Worm (Caenorhabditis elegans) whole organism, late embryonic: ENCODE data around the gene F02C9.2.

ENCODE experiments used
- C38D4.7 ChIP-seq: fragments of 200-800 bp; sonication (Bioruptor generic); optimal IDR thresholded peaks from 2 replicates; lab custom pipeline; 2018; ENCODE audit warnings: mild to moderate bottlenecking, missing genetic modification characterization, moderate library complexity, missing compliant biosample characterization
- K09A11.1 ChIP-seq: sonication (generic microtip); optimal IDR thresholded peaks from 2 replicates; lab custom pipeline; 2017; ENCODE audit warnings: antibody characterized with exemption, mild to moderate bottlenecking, missing genetic modification characterization, missing compliant biosample characterization; ENCODE audit not compliant: insufficient read depth
- T23F11.4 ChIP-seq: fragments of 200-800 bp; sonication (Bioruptor generic); optimal IDR thresholded peaks from 2 replicates; lab custom pipeline; 2018; ENCODE audit warnings: mild to moderate bottlenecking, missing genetic modification characterization, missing compliant biosample characterization
- ahr-1 ChIP-seq: sonication (generic microtip); optimal IDR thresholded peaks from 2 replicates; lab custom pipeline; 2016; ENCODE audit warnings: missing genetic modification characterization, missing compliant biosample characterization
- ama-1 ChIP-seq: fragments of 150-350 bp; optimal IDR thresholded peaks from 2 replicates; lab custom pipeline; 2014
- ceh-18 ChIP-seq: sonication (generic microtip); optimal IDR thresholded peaks from 2 replicates; lab custom pipeline; 2016; ENCODE audit warnings: missing genetic modification characterization, missing compliant biosample characterization
- ceh-22 ChIP-seq: sonication (generic microtip); optimal IDR thresholded peaks from 2 replicates; lab custom pipeline; 2017; ENCODE audit warnings: missing biosample characterization, missing genetic modification characterization
- ceh-9 ChIP-seq: sonication (generic microtip); optimal IDR thresholded peaks from 2 replicates; lab custom pipeline; 2016; ENCODE audit warnings: mild to moderate bottlenecking, missing genetic modification characterization, inconsistent platforms, missing compliant biosample characterization
- elt-2 ChIP-seq: sonication (generic microtip); optimal IDR thresholded peaks from 2 replicates; lab custom pipeline; 2016; ENCODE audit warnings: missing genetic modification reagents, missing genetic modification characterization, missing compliant biosample characterization
- elt-4 ChIP-seq: sonication (generic microtip); optimal IDR thresholded peaks from 2 replicates; lab custom pipeline; 2016; ENCODE audit warnings: missing genetic modification characterization, missing compliant biosample characterization
- ets-4 ChIP-seq: sonication (generic microtip); optimal IDR thresholded peaks from 2 replicates; lab custom pipeline; 2016; ENCODE audit warnings: missing genetic modification characterization, missing compliant biosample characterization
- fax-1 ChIP-seq: sonication (generic microtip); optimal IDR thresholded peaks from 2 replicates; lab custom pipeline; 2016; ENCODE audit warnings: missing genotype, missing genetic modification characterization, missing compliant biosample characterization
- hlh-30 ChIP-seq: sonication (generic microtip); optimal IDR thresholded peaks from 2 replicates; lab custom pipeline; 2017; ENCODE audit warnings: antibody characterized with exemption, missing genetic modification characterization, missing compliant biosample characterization; ENCODE audit not compliant: insufficient read depth
- mec-3 ChIP-seq: sonication (generic microtip); optimal IDR thresholded peaks from 2 replicates; lab custom pipeline; 2016; ENCODE audit warnings: borderline replicate concordance, missing genetic modification characterization, missing compliant biosample characterization
- nfya-1 ChIP-seq: sonication (generic microtip); optimal IDR thresholded peaks from 2 replicates; lab custom pipeline; 2017; ENCODE audit warnings: missing genetic modification characterization, mild to moderate bottlenecking, missing compliant biosample characterization, antibody characterized with exemption, moderate library complexity
- nhr-11 ChIP-seq: fragments of 150-350 bp; optimal IDR thresholded peaks from 2 replicates; lab custom pipeline; 2014; ENCODE audit warnings: missing biosample characterization, missing genetic modification characterization
- nhr-232 ChIP-seq: sonication (generic microtip); optimal IDR thresholded peaks from 2 replicates; lab custom pipeline; 2016; ENCODE audit warnings: missing genetic modification characterization, missing compliant biosample characterization
- odd-2 ChIP-seq: sonication (generic microtip); optimal IDR thresholded peaks from 2 replicates; lab custom pipeline; 2017; ENCODE audit warnings: antibody characterized with exemption, mild to moderate bottlenecking, missing genetic modification characterization, missing compliant biosample characterization
- pax-1 ChIP-seq: fragments of 150-350 bp; optimal IDR thresholded peaks from 2 replicates; lab custom pipeline; 2014; ENCODE audit warnings: missing biosample characterization, missing genetic modification characterization
- pha-2 ChIP-seq: sonication (generic microtip); optimal IDR thresholded peaks from 2 replicates; lab custom pipeline; 2017; ENCODE audit warnings: mild to moderate bottlenecking, missing genetic modification characterization, missing compliant biosample characterization
- ref-2 ChIP-seq: sonication (generic microtip); optimal IDR thresholded peaks from 2 replicates; lab custom pipeline; 2016; ENCODE audit warnings: missing genetic modification characterization, missing compliant biosample characterization
- sdc-2 ChIP-seq: sonication (generic microtip); optimal IDR thresholded peaks from 2 replicates; lab custom pipeline; 2016; ENCODE audit warnings: missing genotype, missing genetic modification characterization, missing compliant biosample characterization
- sox-2 ChIP-seq: fragments of 200-800 bp; sonication (Bioruptor generic); IDR thresholded peaks from 2 replicates; pipeline ENCODE4 v1.3.6; 2022; ENCODE audit warnings: missing genetic modification reagents, missing genetic modification characterization, missing compliant biosample characterization
- syd-9 ChIP-seq: sonication (generic microtip); optimal IDR thresholded peaks from 2 replicates; lab custom pipeline; 2016; ENCODE audit warnings: mild to moderate bottlenecking, missing genetic modification characterization, moderate library complexity, missing compliant biosample characterization
- zip-5 ChIP-seq: sonication (generic microtip); optimal IDR thresholded peaks from 2 replicates; lab custom pipeline; 2016; ENCODE audit warnings: missing genetic modification characterization, missing compliant biosample characterization
- ztf-16 ChIP-seq: sonication (generic microtip); optimal IDR thresholded peaks from 2 replicates; lab custom pipeline; 2017; ENCODE audit warnings: missing genetic modification characterization, missing compliant biosample characterization

The F02C9.2 gene

ce11 chrV:3176161-3176560 lies 42.7 kb downstream of the F02C9.2 start, which contains the start of gene srab-8:
Gene srab-8, plus strand, starts transcription at chrV:3176461.
- TF ChIP-seq K09A11.1 (tag; lab: Kevin White, UChicago) (no peak), hlh-30 (tag; lab: Kevin White, UChicago) (no peak), nhr-11 (tag; lab: Kevin White, UChicago) (no peak), fax-1 (tag; lab: Kevin White, UChicago) (no peak), mec-3 (tag; lab: Kevin White, UChicago) (no peak), pha-2 (tag; lab: Kevin White, UChicago) (no peak), sox-2 (no peak), ets-4 (tag; lab: Kevin White, UChicago) (no peak), ama-1 (no peak), pax-1 (tag; lab: Kevin White, UChicago) (no peak), C38D4.7 (GFP tag; lab: Kevin White, UChicago) (no peak), sdc-2 (no peak), elt-2 (no peak), ztf-16 (no peak), nfya-1 (no peak), ceh-22 (tag; lab: Kevin White, UChicago) (no peak), ref-2 (tag; lab: Kevin White, UChicago) (no peak), T23F11.4 (GFP tag; lab: Kevin White, UChicago) (no peak), zip-5 (tag; lab: Kevin White, UChicago) (no peak)

ce11 chrV:3185855-3186254 lies 52.4 kb downstream of the F02C9.2 start:
- TF ChIP-seq odd-2 (tag; lab: Kevin White, UChicago) = no peak
- no peak for TF ChIP-seq ceh-9 (tag; lab: Kevin White, UChicago)
- TF ChIP-seq ahr-1 (tag; lab: Kevin White, UChicago) = no peak
- no peak for TF ChIP-seq elt-2
- no peak for TF ChIP-seq nhr-232 (tag; lab: Kevin White, UChicago)
- no peak for TF ChIP-seq ceh-18 (tag; lab: Kevin White, UChicago)
- TF ChIP-seq elt-4 (tag; lab: Kevin White, UChicago) = no peak
- no peak for TF ChIP-seq syd-9 (tag; lab: Kevin White, UChicago)
